Fruit fly (Drosophila melanogaster) S2 (cell line): ENCODE measurements around the gene CG32260.

Experiments used
- CG8478 ChIP-seq: fragments of >200 bp; optimal IDR thresholded peaks from 2 replicates; lab custom pipeline; 2018
- CTCF ChIP-seq, 2 experiments: fragments of >200 bp; optimal IDR thresholded peaks; 2 replicates each; lab custom pipeline; 2018

The CG32260 gene

dm6 chr3L:4138804-4139521 lies 3.2 kb upstream of the CG32260 start, which contains the start of the genes Rop and Ras64B:
Gene Rop, minus strand, starts transcription at chr3L:4138996.
Gene Ras64B, plus strand, starts transcription at chr3L:4139076.
- TF ChIP-seq CG8478 (lab: Kevin White, UChicago): no peak
- TF ChIP-seq CTCF (optimal IDR thresholded peaks at IDR 0.05; lab: Kevin White, UChicago): peak in 1 of 2 experiments; percentile 43

- no peak for TF ChIP-seq CG8478 (lab: Kevin White, UChicago)
- no peak for TF ChIP-seq CTCF (optimal IDR thresholded peaks at IDR 0.05; lab: Kevin White, UChicago)
These were observed 997 bp upstream of the CG32260 start, which contains the start of gene Akh for dm6 chr3L:4141167-4141566. Gene Akh, plus strand, starts transcription at chr3L:4141467.

- TF ChIP-seq CG8478 (lab: Kevin White, UChicago) (no peak), CTCF (optimal IDR thresholded peaks at IDR 0.05; lab: Kevin White, UChicago) (no peak)
These were observed 3.1 kb downstream of the CG32260 start for dm6 chr3L:4145229-4145628.

DNA sequence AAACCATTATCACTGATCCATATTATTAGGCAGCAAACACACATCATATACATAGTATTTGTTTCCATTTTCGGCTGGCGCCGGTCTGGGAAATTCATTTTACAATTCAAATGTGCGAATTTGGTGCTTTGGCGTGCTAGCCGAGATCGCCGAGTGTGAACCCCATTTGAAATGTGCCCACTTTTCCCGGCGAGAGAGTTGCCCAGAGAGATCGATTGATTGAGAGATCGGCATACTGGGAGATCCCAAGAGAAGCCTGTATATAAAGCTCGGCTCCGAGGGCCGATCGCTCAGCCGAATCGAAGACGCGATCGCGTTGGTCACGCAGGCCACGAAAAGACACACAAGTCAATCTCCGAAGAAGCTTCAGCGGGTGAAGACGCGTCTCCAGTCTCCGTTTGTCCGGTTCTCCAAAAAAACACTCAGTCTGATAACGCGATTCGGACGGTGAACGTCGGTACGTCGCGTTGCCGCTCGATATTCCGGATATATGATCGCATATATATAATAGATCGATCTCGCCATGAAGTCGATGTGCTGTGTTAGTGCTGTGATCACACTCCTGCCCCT lies 6.3 kb downstream of the CG32260 start, which contains the start of gene CG1299:
TSS of gene CG1299 (plus strand) at position 291 of the 570 bp plus-strand sequence.
- TF ChIP-seq CTCF (optimal IDR thresholded peaks at IDR 0.05; lab: Kevin White, UChicago): no peak
- no peak for TF ChIP-seq CG8478 (lab: Kevin White, UChicago)

dm6 chr3L:4157852-4158251 lies 15.7 kb downstream of the CG32260 start:
- TF ChIP-seq CG8478 (lab: Kevin White, UChicago) (no peak), CTCF (optimal IDR thresholded peaks at IDR 0.05; lab: Kevin White, UChicago) (no peak)

dm6 chr3L:4158361-4158760 lies 16.2 kb downstream of the CG32260 start:
- TF ChIP-seq CG8478 (lab: Kevin White, UChicago): no peak
- no peak for TF ChIP-seq CTCF (optimal IDR thresholded peaks at IDR 0.05; lab: Kevin White, UChicago)

dm6 chr3L:4159264-4159663 lies 17.1 kb downstream of the CG32260 start:
- TF ChIP-seq CTCF (optimal IDR thresholded peaks at IDR 0.05; lab: Kevin White, UChicago) (no peak), CG8478 (lab: Kevin White, UChicago) (no peak)

dm6 chr3L:4160926-4161325 lies 18.8 kb downstream of the CG32260 start, which contains the start of gene nab:
Gene nab, minus strand, starts transcription at chr3L:4160932.
- no peak for TF ChIP-seq CG8478 (lab: Kevin White, UChicago)
- TF ChIP-seq CTCF (optimal IDR thresholded peaks at IDR 0.05; lab: Kevin White, UChicago): no peak

dm6 chr3L:4167353-4167842 lies 25.2 kb downstream of the CG32260 start, which contains the start of gene mas:
Gene mas, minus strand, starts transcription at chr3L:4167464.
- TF ChIP-seq CG8478 (lab: Kevin White, UChicago): no peak
- TF ChIP-seq CTCF (optimal IDR thresholded peaks at IDR 0.05; lab: Kevin White, UChicago): no peak

- TF ChIP-seq CG8478 (lab: Kevin White, UChicago) (no peak), CTCF (optimal IDR thresholded peaks at IDR 0.05; lab: Kevin White, UChicago) (peak in 1 of 2 experiments; percentile 15)
These were observed 27.9 kb downstream of the CG32260 start, which contains the start of gene Ero1L for dm6 chr3L:4169957-4170651. Gene Ero1L, plus strand, starts transcription at chr3L:4170404.

- TF ChIP-seq CTCF (optimal IDR thresholded peaks at IDR 0.05; lab: Kevin White, UChicago) (no peak), CG8478 (lab: Kevin White, UChicago) (no peak)
These were observed 31.4 kb downstream of the CG32260 start, which contains the start of gene CG18675 for dm6 chr3L:4173584-4173983. Gene CG18675, plus strand, starts transcription at chr3L:4173884.

DNA sequence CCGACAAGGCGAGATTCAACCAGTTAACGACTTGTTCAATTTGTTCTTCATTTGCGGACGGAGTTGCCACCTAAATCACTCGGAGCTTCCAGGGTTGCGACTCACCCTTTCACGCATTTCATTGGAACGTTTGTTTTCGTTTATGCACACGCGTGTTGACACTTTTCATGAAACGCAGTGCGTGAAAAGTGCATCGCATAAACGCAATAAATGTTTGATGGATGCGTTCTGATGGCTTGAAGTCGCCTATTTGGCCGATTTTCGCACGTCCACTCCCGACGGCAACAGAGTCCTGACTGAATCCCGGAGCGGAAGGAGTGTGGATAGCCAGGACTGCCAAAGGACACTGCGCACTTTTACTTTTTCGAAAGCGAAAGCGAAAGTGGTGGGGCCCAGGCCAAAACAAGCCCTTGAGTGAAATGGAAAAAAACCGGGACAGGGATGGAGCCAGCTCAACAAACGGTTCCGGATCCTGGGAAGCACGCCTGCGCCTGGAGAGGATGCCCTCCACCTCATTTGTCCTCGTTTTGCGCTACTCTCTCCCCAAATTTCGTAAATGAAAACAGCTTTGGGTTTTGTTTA lies 35.9 kb downstream of the CG32260 start, which contains the start of gene Teh4:
TSS of gene Teh4 (minus strand) at position 290 of the 582 bp plus-strand sequence.
- no peak for TF ChIP-seq CG8478 (lab: Kevin White, UChicago)
- no peak for TF ChIP-seq CTCF (optimal IDR thresholded peaks at IDR 0.05; lab: Kevin White, UChicago)

DNA sequence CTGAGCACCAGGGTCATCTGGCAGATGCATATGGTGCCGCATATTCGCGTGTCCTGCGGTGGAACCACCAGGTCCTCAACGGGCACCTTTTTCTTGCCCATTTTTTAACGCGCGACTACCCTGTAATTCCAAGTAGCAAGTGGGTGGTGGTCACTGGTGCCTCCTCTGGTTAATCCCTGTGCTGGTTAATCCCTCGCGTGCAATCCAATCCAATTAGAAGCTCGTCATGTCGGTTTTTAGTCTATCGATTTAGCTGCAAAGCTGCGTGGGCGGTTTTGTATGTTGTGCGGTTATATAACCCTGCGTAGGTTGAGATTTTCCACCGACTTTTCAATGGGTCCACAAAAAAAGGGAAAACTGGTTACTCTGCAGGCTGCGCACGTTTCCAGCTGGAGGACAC lies 42.4 kb downstream of the CG32260 start, which contains the start of gene Teh3:
TSS of gene Teh3 (minus strand) at position 101 of the 400 bp plus-strand sequence.
- no peak for TF ChIP-seq CG8478 (lab: Kevin White, UChicago)
- TF ChIP-seq CTCF (optimal IDR thresholded peaks at IDR 0.05; lab: Kevin White, UChicago): no peak

dm6 chr3L:4185259-4185658 lies 43.1 kb downstream of the CG32260 start:
- TF ChIP-seq CG8478 (lab: Kevin White, UChicago) (no peak), CTCF (optimal IDR thresholded peaks at IDR 0.05; lab: Kevin White, UChicago) (no peak)
